Worm (Caenorhabditis elegans): Measurements from ENCODE around the gene C50F4.8.

ce11 chrV:9534621-9535020, 16.0 kb upstream of the C50F4.8 start, which contains the start of gene tag-329:
- TF ChIP-seq set-16 (GFP tag; IDR thresholded peaks at IDR 0.05) (no peak), nhr-11 (tag; optimal IDR thresholded peaks at IDR 0.05) (no peak), nhr-41 (GFP tag; IDR thresholded peaks at IDR 0.05) (no peak), lin-13 (GFP tag; optimal IDR thresholded peaks at IDR 0.05) (no peak), daf-16 (GFP tag; optimal IDR thresholded peaks at IDR 0.05) (no peak), daf-16 (tag; optimal IDR thresholded peaks at IDR 0.05) (no peak), hif-1 (tag; optimal IDR thresholded peaks at IDR 0.05) (no peak), lin-15B (tag; optimal IDR thresholded peaks at IDR 0.05) (no peak), F44E2.7 (GFP tag; IDR thresholded peaks at IDR 0.05) (no peak)

Data from whole organism, L4 larva.